Fruit fly (Drosophila melanogaster): ENCODE measurements around the gene daed.

- no peak for TF ChIP-seq Fer1 (GFP tag; optimal IDR thresholded peaks at IDR 0.05)
- no peak for TF ChIP-seq CG13287 (GFP tag; IDR thresholded peaks at IDR 0.05; ENCODE audit: partially characterized antibody)
- TF ChIP-seq Stat92E (GFP tag; optimal IDR thresholded peaks at IDR 0.05) = no peak
- no peak for TF ChIP-seq CkIIα-i1 (GFP tag; IDR thresholded peaks at IDR 0.05)
- TF ChIP-seq pum (GFP tag; optimal IDR thresholded peaks at IDR 0.05) = no peak
- no peak for TF ChIP-seq sd (tag; optimal IDR thresholded peaks at IDR 0.05)
- TF ChIP-seq Kr (GFP tag; optimal IDR thresholded peaks at IDR 0.05) = no peak
Measured at dm6 chr2L:2265221-2265620, 49.1 kb upstream of the daed start, which contains the start of gene CG34049.
